Worm (Caenorhabditis elegans) whole organism, late embryonic: ENCODE data around the gene srd-69.

Source experiments
- ceh-48 ChIP-seq: sonication (generic microtip); optimal IDR thresholded peaks from 2 replicates; lab custom pipeline; 2016; ENCODE audit warnings: missing genetic modification characterization, inconsistent platforms, missing compliant biosample characterization
- pag-3 ChIP-seq: sonication (generic microtip); optimal IDR thresholded peaks from 2 replicates; lab custom pipeline; 2016; ENCODE audit warnings: missing compliant biosample characterization, missing genetic modification characterization, borderline replicate concordance
- pqm-1 ChIP-seq: sonication (generic microtip); optimal IDR thresholded peaks from 2 replicates; lab custom pipeline; 2016; ENCODE audit warnings: missing genetic modification characterization, missing compliant biosample characterization
- rnt-1 ChIP-seq: sonication (generic microtip); optimal IDR thresholded peaks from 2 replicates; lab custom pipeline; 2016; ENCODE audit warnings: missing genetic modification characterization, missing compliant biosample characterization

DNA sequence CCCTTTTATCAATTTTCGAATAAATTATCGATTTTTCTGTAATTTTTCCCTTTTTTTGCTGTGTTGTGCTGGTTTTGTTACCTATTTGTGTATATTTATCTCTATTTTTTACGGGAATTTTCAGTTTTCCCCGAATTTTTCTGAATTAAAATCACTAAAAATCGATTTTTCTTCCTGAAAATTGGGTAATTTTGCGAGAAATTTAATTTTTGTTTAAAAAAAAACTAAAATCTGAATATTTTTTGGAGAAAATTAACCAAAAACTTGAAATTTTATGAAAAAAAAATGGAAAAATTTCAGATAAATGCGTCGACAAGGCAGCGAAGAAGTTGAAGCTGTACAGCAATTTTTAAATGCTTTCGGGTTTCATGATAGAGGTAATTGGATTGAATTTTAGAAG is 15.5 kb upstream of the srd-69 start, which contains the start of gene gip-1:
- TF ChIP-seq pag-3 (tag; lab: Kevin White, UChicago) (no peak), pqm-1 (tag; lab: Kevin White, UChicago) (no peak), ceh-48 (tag; lab: Kevin White, UChicago) (no peak), rnt-1 (no peak)
